Worm (Caenorhabditis elegans): ENCODE measurements around the gene C05D12.5.

C05D12.5 gene

DNA sequence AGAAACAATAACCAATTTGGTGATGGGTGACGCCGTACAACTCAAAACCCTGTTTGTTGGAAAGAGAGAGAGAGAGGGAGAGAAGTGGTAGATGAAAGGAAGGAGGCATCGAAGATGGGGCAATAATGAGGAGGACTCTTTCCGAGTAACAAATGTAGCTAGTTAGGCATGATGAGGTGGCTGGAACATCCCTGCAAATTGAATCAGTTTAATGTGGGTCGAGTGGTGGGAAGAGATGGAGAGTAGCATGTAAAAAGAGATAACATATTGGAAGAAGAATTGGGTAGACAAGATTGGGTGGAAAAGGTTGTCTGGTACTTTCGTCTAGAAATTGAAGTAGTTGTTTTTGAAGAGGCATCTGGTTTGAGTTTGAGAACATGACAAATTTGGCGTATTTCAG lies 37.8 kb upstream of the C05D12.5 start:
- no peak for TF ChIP-seq nhr-77 (tag; optimal IDR thresholded peaks at IDR 0.05)
- no peak for TF ChIP-seq hmg-11 (tag; optimal IDR thresholded peaks at IDR 0.05)
- no peak for TF ChIP-seq R02D3.7 (tag; optimal IDR thresholded peaks at IDR 0.05)
- TF ChIP-seq ama-1 (optimal IDR thresholded peaks at IDR 0.05) = no peak
- TF ChIP-seq ztf-11 (tag; optimal IDR thresholded peaks at IDR 0.05) = no peak
- TF ChIP-seq sea-2 (GFP tag; optimal IDR thresholded peaks at IDR 0.05) = no peak
- no peak for TF ChIP-seq pha-4 (tag; optimal IDR thresholded peaks at IDR 0.05)
- TF ChIP-seq nfya-1 (tag; optimal IDR thresholded peaks at IDR 0.05; ENCODE audit: insufficient read depth) = no peak
- no peak for TF ChIP-seq ceh-82 (tag; optimal IDR thresholded peaks at IDR 0.05)
- no peak for TF ChIP-seq skn-1 (tag; optimal IDR thresholded peaks at IDR 0.05)
- no peak for TF ChIP-seq pqm-1 (tag; optimal IDR thresholded peaks at IDR 0.05)
- TF ChIP-seq nhr-43 (tag; optimal IDR thresholded peaks at IDR 0.05; ENCODE audit: poor library complexity, severe bottlenecking) = no peak
- no peak for TF ChIP-seq elt-2 (tag; optimal IDR thresholded peaks at IDR 0.05)
- no peak for TF ChIP-seq elt-1 (tag; optimal IDR thresholded peaks at IDR 0.05)
- TF ChIP-seq lsy-12 (tag; optimal IDR thresholded peaks at IDR 0.05) = no peak
- no peak for TF ChIP-seq fkh-2 (tag; optimal IDR thresholded peaks at IDR 0.05)
- TF ChIP-seq mml-1 (tag; optimal IDR thresholded peaks at IDR 0.05) = no peak
- TF ChIP-seq zag-1 (tag; optimal IDR thresholded peaks at IDR 0.05) = no peak

DNA sequence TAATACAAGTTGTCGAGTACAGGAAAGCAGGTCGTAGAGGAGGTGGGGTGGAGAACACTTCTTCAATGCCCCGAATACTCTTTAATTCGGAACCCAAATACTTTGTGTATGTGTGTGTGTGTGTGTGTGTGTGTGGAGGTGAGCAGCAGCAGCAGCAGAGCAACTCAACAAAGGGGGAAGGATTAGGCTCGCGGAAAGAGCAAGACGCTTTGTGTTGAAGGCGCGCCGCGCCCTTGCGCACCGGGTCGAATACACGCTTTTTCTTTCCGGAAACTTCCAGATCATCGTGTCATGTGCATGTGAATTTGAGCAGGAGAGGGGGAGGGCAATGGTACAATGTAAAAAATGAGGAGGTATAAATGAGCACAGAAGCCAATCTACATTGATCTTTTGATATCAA lies 35.3 kb upstream of the C05D12.5 start:
- TF ChIP-seq nhr-11 (tag; optimal IDR thresholded peaks at IDR 0.05) (no peak), pqm-1 (tag; optimal IDR thresholded peaks at IDR 0.05) (no peak), nfya-1 (tag; optimal IDR thresholded peaks at IDR 0.05; ENCODE audit: insufficient read depth) (no peak)

DNA sequence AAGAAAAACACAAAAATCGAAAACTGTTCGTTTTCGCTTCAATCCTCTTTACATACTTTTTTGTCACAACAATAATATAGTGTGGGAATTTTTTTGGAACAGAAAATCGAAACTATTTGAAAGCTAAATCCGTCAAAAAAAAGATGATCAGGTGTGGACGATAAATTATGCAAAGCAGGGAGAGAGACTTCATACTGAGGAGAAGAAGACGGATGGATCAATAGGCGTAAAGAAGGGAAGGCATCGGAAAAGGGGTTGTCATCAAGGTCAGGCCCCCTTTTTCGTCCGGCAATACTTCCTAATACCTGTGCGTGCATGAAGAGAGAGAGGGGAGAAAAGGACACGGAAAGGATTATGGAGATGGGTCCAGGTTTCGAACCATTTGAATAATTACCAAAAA lies 33.7 kb upstream of the C05D12.5 start:
- TF ChIP-seq nhr-25 (tag; optimal IDR thresholded peaks at IDR 0.05) (peak; percentile 55), nhr-237 (tag; optimal IDR thresholded peaks at IDR 0.05) (no peak)

DNA sequence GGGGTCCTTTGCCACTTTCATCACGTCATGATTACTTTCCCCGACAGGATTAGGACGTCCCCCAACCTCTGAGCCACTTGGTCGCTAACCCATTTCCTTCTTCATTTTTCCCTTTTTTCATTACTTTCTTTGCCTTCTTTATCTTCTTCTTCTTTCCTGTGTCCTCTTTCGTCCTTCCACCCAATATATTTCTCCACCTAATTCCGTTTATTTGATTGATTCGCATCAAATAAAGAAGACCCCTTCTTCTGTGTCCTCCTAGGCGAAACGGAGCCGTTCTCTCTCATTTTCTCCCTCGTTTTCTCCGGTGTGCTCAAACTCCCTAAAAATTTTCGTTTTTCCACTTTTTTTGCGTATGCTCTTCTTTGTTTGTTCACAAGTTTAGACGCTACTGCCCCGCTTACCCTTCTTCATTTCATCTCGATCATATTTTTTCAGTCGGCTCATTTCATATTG lies 24.3 kb upstream of the C05D12.5 start, which contains the start of gene C05D12.7:
Gene C05D12.7 (plus strand): TSS at position 406 of the 456 bp plus-strand sequence.
- TF ChIP-seq snpc-4 (tag; optimal IDR thresholded peaks at IDR 0.05) = no peak
- TF ChIP-seq mml-1 (tag; optimal IDR thresholded peaks at IDR 0.05) = no peak
- no peak for TF ChIP-seq ceh-82 (tag; optimal IDR thresholded peaks at IDR 0.05)
- no peak for TF ChIP-seq nhr-28 (tag; optimal IDR thresholded peaks at IDR 0.05)
- no peak for TF ChIP-seq fos-1 (tag; optimal IDR thresholded peaks at IDR 0.05)
- TF ChIP-seq unc-62 (GFP tag; optimal IDR thresholded peaks at IDR 0.05) = no peak
- no peak for TF ChIP-seq nhr-23 (tag; optimal IDR thresholded peaks at IDR 0.05)
- TF ChIP-seq mdl-1 (tag; optimal IDR thresholded peaks at IDR 0.05) = no peak
- TF ChIP-seq ZK546.5 (tag; optimal IDR thresholded peaks at IDR 0.05) = no peak
- TF ChIP-seq daf-12 (tag; optimal IDR thresholded peaks at IDR 0.05) = no peak
- no peak for TF ChIP-seq nfya-1 (tag; optimal IDR thresholded peaks at IDR 0.05; ENCODE audit: insufficient read depth)
- TF ChIP-seq hmg-11 (tag; optimal IDR thresholded peaks at IDR 0.05) = no peak
- no peak for TF ChIP-seq nhr-25 (tag; optimal IDR thresholded peaks at IDR 0.05)
- TF ChIP-seq skn-1 (tag; optimal IDR thresholded peaks at IDR 0.05) = no peak
- TF ChIP-seq lsy-12 (tag; optimal IDR thresholded peaks at IDR 0.05) = no peak

DNA sequence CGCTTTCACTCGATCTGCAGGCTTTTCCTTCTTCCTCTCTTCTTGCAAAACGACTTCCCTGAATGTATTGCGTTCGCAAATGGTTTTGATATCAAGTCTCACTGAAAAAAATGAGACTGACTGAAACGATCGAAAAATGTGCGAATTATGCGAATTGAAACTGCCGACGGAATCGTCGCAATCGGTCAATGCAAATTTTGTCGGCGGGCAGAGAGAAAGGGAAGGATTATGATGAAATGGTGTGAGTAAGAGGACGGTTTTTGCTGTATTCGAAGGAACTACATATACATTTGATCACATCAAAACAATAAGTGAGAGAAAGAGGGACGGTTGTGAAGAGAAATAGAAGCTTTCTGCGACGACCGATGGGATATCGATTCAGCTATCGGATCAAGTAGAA lies 18.4 kb upstream of the C05D12.5 start, which contains the start of gene C05D12.1:
Gene C05D12.1 (minus strand): TSS at position 101 of the 400 bp plus-strand sequence.
- TF ChIP-seq nhr-12 (tag; optimal IDR thresholded peaks at IDR 0.05) (no peak), lin-39 (tag; optimal IDR thresholded peaks at IDR 0.05) (no peak), fos-1 (tag; optimal IDR thresholded peaks at IDR 0.05) (no peak), egl-5 (tag; optimal IDR thresholded peaks at IDR 0.05) (no peak), tbx-2 (tag; optimal IDR thresholded peaks at IDR 0.05) (no peak), nhr-76 (tag; optimal IDR thresholded peaks at IDR 0.05) (no peak), nhr-43 (tag; optimal IDR thresholded peaks at IDR 0.05; ENCODE audit: poor library complexity, severe bottlenecking) (no peak)

DNA sequence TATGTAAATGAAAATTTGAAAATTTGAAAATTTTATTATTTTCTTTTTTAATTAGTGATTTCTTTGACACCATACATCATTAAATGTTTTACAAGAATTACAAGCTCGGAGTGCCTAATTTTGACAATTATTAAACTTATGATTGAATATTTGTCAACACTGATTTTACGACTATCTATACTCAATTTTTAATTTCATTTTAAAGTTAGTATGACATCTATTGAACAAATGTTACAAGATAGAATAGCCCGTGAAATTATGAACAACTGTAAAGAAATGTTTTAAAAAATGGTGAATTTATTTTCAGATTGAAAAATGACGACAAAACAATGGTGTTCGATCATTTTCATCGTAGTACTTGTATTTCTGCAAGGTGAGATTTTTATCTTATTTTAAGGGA lies 16.0 kb upstream of the C05D12.5 start, which contains the start of gene C05D12.2:
Gene C05D12.2 (plus strand): TSS at position 301 of the 400 bp plus-strand sequence.
- TF ChIP-seq nhr-43 (tag; optimal IDR thresholded peaks at IDR 0.05; ENCODE audit: poor library complexity, severe bottlenecking) (no peak), elt-2 (tag; optimal IDR thresholded peaks at IDR 0.05) (no peak), aly-2 (tag; optimal IDR thresholded peaks at IDR 0.05) (no peak), ceh-16 (tag; optimal IDR thresholded peaks at IDR 0.05) (no peak), eor-1 (tag; optimal IDR thresholded peaks at IDR 0.05) (no peak), elt-1 (tag; optimal IDR thresholded peaks at IDR 0.05) (no peak), egl-5 (tag; optimal IDR thresholded peaks at IDR 0.05) (no peak), unc-62 (GFP tag; optimal IDR thresholded peaks at IDR 0.05) (no peak), pha-4 (tag; optimal IDR thresholded peaks at IDR 0.05) (no peak)

Measured in whole organism, L3 larva.